Worm (Caenorhabditis elegans): ENCODE measurements around the gene F53B1.2.

Gene F53B1.2

ce11 chrX:2084019-2084418 is 24.8 kb upstream of the F53B1.2 start, which contains the start of gene F49H12.3:
Gene F49H12.3, plus strand, starts transcription at chrX:2084375.
- TF ChIP-seq nhr-12 (tag; optimal IDR thresholded peaks at IDR 0.05) (no peak), ztf-1 (GFP tag; conservative IDR thresholded peaks at IDR 0.05) (no peak), mbf-1 (tag; optimal IDR thresholded peaks at IDR 0.05) (no peak)

ce11 chrX:2084988-2085387 is 23.8 kb upstream of the F53B1.2 start, which contains the start of gene F49H12.2:
Gene F49H12.2, plus strand, starts transcription at chrX:2085288.
- no peak for TF ChIP-seq snpc-4 (tag; optimal IDR thresholded peaks at IDR 0.05)
- no peak for TF ChIP-seq ZK546.5 (tag; optimal IDR thresholded peaks at IDR 0.05)
- TF ChIP-seq alr-1 (tag; optimal IDR thresholded peaks at IDR 0.05), result no peak
- no peak for TF ChIP-seq mab-5 (tag; optimal IDR thresholded peaks at IDR 0.05)
- TF ChIP-seq lin-11 (tag; optimal IDR thresholded peaks at IDR 0.05), result no peak
- no peak for TF ChIP-seq nhr-12 (tag; optimal IDR thresholded peaks at IDR 0.05)
- no peak for TF ChIP-seq lsy-2 (tag; optimal IDR thresholded peaks at IDR 0.05)
- TF ChIP-seq dmd-4 (tag; optimal IDR thresholded peaks at IDR 0.05), result no peak
- TF ChIP-seq lin-39 (tag; optimal IDR thresholded peaks at IDR 0.05), result no peak
- no peak for TF ChIP-seq unc-39 (tag; optimal IDR thresholded peaks at IDR 0.05)
- no peak for TF ChIP-seq nhr-25 (tag; optimal IDR thresholded peaks at IDR 0.05)
- TF ChIP-seq blmp-1 (tag; optimal IDR thresholded peaks at IDR 0.05; ENCODE audit: insufficient read depth), result no peak
- no peak for TF ChIP-seq ama-1 (optimal IDR thresholded peaks at IDR 0.05)
- TF ChIP-seq gmeb-1 (tag; optimal IDR thresholded peaks at IDR 0.05), result no peak
- TF ChIP-seq R02D3.7 (tag; optimal IDR thresholded peaks at IDR 0.05), result no peak
- TF ChIP-seq aly-2 (tag; optimal IDR thresholded peaks at IDR 0.05), result no peak

DNA sequence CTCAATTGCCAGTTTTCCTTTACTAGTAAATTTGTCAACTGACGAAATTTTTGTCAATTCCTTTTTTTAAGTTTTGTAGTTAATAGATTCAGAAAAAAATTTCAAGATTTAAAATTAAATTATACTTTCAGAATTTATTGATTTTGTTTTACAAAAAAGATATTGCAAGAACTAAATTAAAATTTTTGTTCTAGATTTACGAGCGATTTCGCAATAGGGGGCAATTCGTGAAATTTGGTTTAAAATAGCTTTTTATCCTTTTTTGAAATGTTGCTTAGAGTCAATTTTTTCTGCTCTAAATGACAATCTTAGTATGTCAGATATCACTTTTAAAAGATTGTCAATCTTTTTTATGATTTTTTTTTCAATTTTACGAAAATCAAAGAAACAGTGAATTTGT is 23.3 kb upstream of the F53B1.2 start:
- TF ChIP-seq peb-1 (tag; optimal IDR thresholded peaks at IDR 0.05) (no peak), unc-39 (tag; optimal IDR thresholded peaks at IDR 0.05) (no peak), mbf-1 (tag; optimal IDR thresholded peaks at IDR 0.05) (no peak), F13H6.1 (tag; optimal IDR thresholded peaks at IDR 0.05) (no peak), nhr-237 (tag; optimal IDR thresholded peaks at IDR 0.05) (no peak), C34F6.9 (tag; optimal IDR thresholded peaks at IDR 0.05) (peak; percentile 3), nhr-11 (tag; optimal IDR thresholded peaks at IDR 0.05) (no peak), ztf-4 (tag; optimal IDR thresholded peaks at IDR 0.05) (no peak), unc-55 (GFP tag; optimal IDR thresholded peaks at IDR 0.05) (peak; percentile 8)

- no peak for TF ChIP-seq mdl-1 (tag; optimal IDR thresholded peaks at IDR 0.05)
- no peak for TF ChIP-seq lin-11 (tag; optimal IDR thresholded peaks at IDR 0.05)
- no peak for TF ChIP-seq ceh-82 (tag; optimal IDR thresholded peaks at IDR 0.05)
- no peak for TF ChIP-seq nhr-237 (tag; optimal IDR thresholded peaks at IDR 0.05)
- no peak for TF ChIP-seq lsy-2 (tag; optimal IDR thresholded peaks at IDR 0.05)
- no peak for TF ChIP-seq unc-55 (GFP tag; optimal IDR thresholded peaks at IDR 0.05)
- no peak for TF ChIP-seq nhr-25 (tag; optimal IDR thresholded peaks at IDR 0.05)
Measured at ce11 chrX:2087716-2088115, 21.1 kb upstream of the F53B1.2 start.

DNA sequence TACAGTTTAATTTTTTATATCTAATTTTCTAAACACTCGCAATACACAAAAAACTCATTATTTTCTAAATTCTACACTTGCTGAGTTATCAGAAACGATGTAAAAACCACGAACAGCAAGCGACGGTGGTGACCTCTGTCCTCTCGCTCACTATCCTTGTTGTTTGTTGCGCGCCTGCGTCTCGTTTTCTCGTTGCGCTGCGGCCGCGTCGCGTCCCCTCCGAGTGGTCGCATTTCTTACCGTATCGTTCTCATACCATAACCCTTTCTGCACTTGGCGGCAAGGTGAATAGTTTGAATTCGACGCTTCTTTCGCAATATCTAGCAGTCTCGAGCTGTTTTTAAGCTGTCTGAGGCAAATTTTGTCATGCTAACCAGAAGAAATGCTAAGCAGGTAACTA is 19.3 kb upstream of the F53B1.2 start, which contains the start of gene lsy-2:
Gene lsy-2, plus strand, starts transcription at position 271 of the 400 bp plus-strand sequence.
- no peak for TF ChIP-seq ztf-11 (tag; optimal IDR thresholded peaks at IDR 0.05)
- TF ChIP-seq crh-2 (tag; optimal IDR thresholded peaks at IDR 0.05), result peak; percentile 25
- peak; percentile 38 for TF ChIP-seq lin-13 (GFP tag; optimal IDR thresholded peaks at IDR 0.05)
- no peak for TF ChIP-seq alr-1 (tag; optimal IDR thresholded peaks at IDR 0.05)
- TF ChIP-seq elt-3 (tag; optimal IDR thresholded peaks at IDR 0.05), result no peak
- no peak for TF ChIP-seq ama-1 (optimal IDR thresholded peaks at IDR 0.05)
- TF ChIP-seq nhr-25 (tag; optimal IDR thresholded peaks at IDR 0.05), result peak; percentile 68
- TF ChIP-seq nhr-21 (tag; optimal IDR thresholded peaks at IDR 0.05), result peak; percentile 41
- TF ChIP-seq blmp-1 (tag; optimal IDR thresholded peaks at IDR 0.05; ENCODE audit: insufficient read depth), result peak; percentile 29
- no peak for TF ChIP-seq mbf-1 (tag; optimal IDR thresholded peaks at IDR 0.05)
- TF ChIP-seq mdl-1 (tag; optimal IDR thresholded peaks at IDR 0.05), result no peak
- TF ChIP-seq lin-39 (tag; optimal IDR thresholded peaks at IDR 0.05), result no peak
- no peak for TF ChIP-seq unc-39 (tag; optimal IDR thresholded peaks at IDR 0.05)
- no peak for TF ChIP-seq unc-62 (GFP tag; optimal IDR thresholded peaks at IDR 0.05)
- TF ChIP-seq nhr-11 (tag; optimal IDR thresholded peaks at IDR 0.05), result no peak
- TF ChIP-seq aly-2 (tag; optimal IDR thresholded peaks at IDR 0.05), result no peak
- TF ChIP-seq nhr-10 (tag; optimal IDR thresholded peaks at IDR 0.05), result no peak
- no peak for TF ChIP-seq ceh-16 (tag; optimal IDR thresholded peaks at IDR 0.05)
- no peak for TF ChIP-seq Y55F3AM.14 (GFP tag; optimal IDR thresholded peaks at IDR 0.05)
- TF ChIP-seq dmd-4 (tag; optimal IDR thresholded peaks at IDR 0.05), result no peak
- TF ChIP-seq sma-3 (GFP tag; optimal IDR thresholded peaks at IDR 0.05), result peak; percentile 46
- peak; percentile 31 for TF ChIP-seq F13H6.1 (tag; optimal IDR thresholded peaks at IDR 0.05)
- TF ChIP-seq nhr-6 (tag; optimal IDR thresholded peaks at IDR 0.05), result no peak
- peak; percentile 42 for TF ChIP-seq C34F6.9 (tag; optimal IDR thresholded peaks at IDR 0.05)
- no peak for TF ChIP-seq ZK546.5 (tag; optimal IDR thresholded peaks at IDR 0.05)
- peak; percentile 22 for TF ChIP-seq lin-11 (tag; optimal IDR thresholded peaks at IDR 0.05)
- TF ChIP-seq gmeb-1 (tag; optimal IDR thresholded peaks at IDR 0.05), result peak; percentile 61
- TF ChIP-seq nhr-129 (tag; optimal IDR thresholded peaks at IDR 0.05), result peak; percentile 60
- no peak for TF ChIP-seq ztf-4 (tag; optimal IDR thresholded peaks at IDR 0.05)
- TF ChIP-seq ztf-1 (GFP tag; conservative IDR thresholded peaks at IDR 0.05), result no peak
- no peak for TF ChIP-seq nhr-237 (tag; optimal IDR thresholded peaks at IDR 0.05)
- no peak for TF ChIP-seq mab-5 (tag; optimal IDR thresholded peaks at IDR 0.05)
- peak; percentile 12 for TF ChIP-seq sem-4 (tag; optimal IDR thresholded peaks at IDR 0.05)
- peak; percentile 33 for TF ChIP-seq unc-55 (GFP tag; optimal IDR thresholded peaks at IDR 0.05)
- TF ChIP-seq peb-1 (tag; optimal IDR thresholded peaks at IDR 0.05), result no peak
- TF ChIP-seq fos-1 (tag; optimal IDR thresholded peaks at IDR 0.05), result peak; percentile 31
- no peak for TF ChIP-seq sma-9 (GFP tag; optimal IDR thresholded peaks at IDR 0.05)
- no peak for TF ChIP-seq sma-9 (tag; optimal IDR thresholded peaks at IDR 0.05)

Data from whole organism, L2 larva.